Worm (Caenorhabditis elegans): Measurements from ENCODE around the gene nspb-9.

The nspb-9 gene

ce11 chrII:14605026-14605425 is 24.4 kb downstream of the nspb-9 start:
- TF ChIP-seq ceh-13 (GFP tag; optimal IDR thresholded peaks at IDR 0.05) (no peak), F13C5.2 (tag; optimal IDR thresholded peaks at IDR 0.05) (no peak), tbx-37 (GFP tag; conservative IDR thresholded peaks at IDR 0.05) (no peak), tra-4 (tag; optimal IDR thresholded peaks at IDR 0.05) (no peak), flt-1 (GFP tag; IDR thresholded peaks at IDR 0.05) (no peak), aly-1 (tag; optimal IDR thresholded peaks at IDR 0.05) (no peak), hmbx-1 (tag; optimal IDR thresholded peaks at IDR 0.05) (no peak), ama-1 (optimal IDR thresholded peaks at IDR 0.05) (no peak), ets-7 (tag; optimal IDR thresholded peaks at IDR 0.05) (no peak), hmg-4 (GFP tag; optimal IDR thresholded peaks at IDR 0.05) (no peak), pes-1 (GFP tag; IDR thresholded peaks at IDR 0.05) (no peak), sea-1 (GFP tag; conservative IDR thresholded peaks at IDR 0.05) (no peak), hnd-1 (tag; optimal IDR thresholded peaks at IDR 0.05) (no peak), B0310.2 (tag; optimal IDR thresholded peaks at IDR 0.05) (no peak), ceh-36 (tag; optimal IDR thresholded peaks at IDR 0.05) (no peak), scrt-1 (GFP tag; IDR thresholded peaks at IDR 0.05) (no peak), tbx-11 (GFP tag; IDR thresholded peaks at IDR 0.05) (no peak)

- TF ChIP-seq tbx-11 (GFP tag; IDR thresholded peaks at IDR 0.05) (no peak), sea-1 (GFP tag; conservative IDR thresholded peaks at IDR 0.05) (no peak), hnd-1 (tag; optimal IDR thresholded peaks at IDR 0.05) (no peak), ets-7 (tag; optimal IDR thresholded peaks at IDR 0.05) (no peak), B0310.2 (tag; optimal IDR thresholded peaks at IDR 0.05) (no peak), hmbx-1 (tag; optimal IDR thresholded peaks at IDR 0.05) (no peak), tra-4 (tag; optimal IDR thresholded peaks at IDR 0.05) (no peak)
These were observed 24.8 kb downstream of the nspb-9 start, which contains the start of gene F19H8.2 for ce11 chrII:14605479-14605878. F19H8.2 (minus strand) TSS chrII:14605869.

DNA sequence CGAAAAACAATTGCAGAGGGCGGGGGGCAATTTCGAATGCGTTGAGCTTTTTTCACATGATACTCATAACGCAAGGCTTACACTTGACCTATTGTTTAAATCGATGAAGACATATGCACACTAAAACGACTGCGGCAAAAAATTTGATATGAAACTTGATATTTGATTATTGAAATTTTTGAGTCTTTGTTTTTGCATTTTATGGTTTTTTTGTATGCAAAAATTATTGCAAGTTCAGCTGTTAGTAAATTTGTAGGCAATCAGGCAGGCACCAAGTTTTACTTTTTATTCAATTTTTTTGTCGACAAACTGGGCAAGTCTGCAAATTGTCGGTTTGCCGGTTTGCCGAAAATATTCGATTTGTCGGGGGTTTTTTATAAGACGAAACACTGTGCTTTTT is 25.5 kb downstream of the nspb-9 start, which contains the start of gene arl-3:
Gene arl-3, plus strand, starts transcription at position 301 of the 400 bp plus-strand sequence.
- no peak for TF ChIP-seq ceh-13 (GFP tag; optimal IDR thresholded peaks at IDR 0.05)
- no peak for TF ChIP-seq ets-7 (tag; optimal IDR thresholded peaks at IDR 0.05)

- no peak for TF ChIP-seq tra-4 (tag; optimal IDR thresholded peaks at IDR 0.05)
- no peak for TF ChIP-seq pes-1 (GFP tag; IDR thresholded peaks at IDR 0.05)
- no peak for TF ChIP-seq hmbx-1 (tag; optimal IDR thresholded peaks at IDR 0.05)
- no peak for TF ChIP-seq ama-1 (optimal IDR thresholded peaks at IDR 0.05)
- TF ChIP-seq aly-1 (tag; optimal IDR thresholded peaks at IDR 0.05), result no peak
- TF ChIP-seq ceh-36 (tag; optimal IDR thresholded peaks at IDR 0.05), result no peak
- no peak for TF ChIP-seq hmg-4 (GFP tag; optimal IDR thresholded peaks at IDR 0.05)
- no peak for TF ChIP-seq F13C5.2 (tag; optimal IDR thresholded peaks at IDR 0.05)
- no peak for TF ChIP-seq scrt-1 (GFP tag; IDR thresholded peaks at IDR 0.05)
- no peak for TF ChIP-seq flt-1 (GFP tag; IDR thresholded peaks at IDR 0.05)
- TF ChIP-seq hnd-1 (tag; optimal IDR thresholded peaks at IDR 0.05), result no peak
- no peak for TF ChIP-seq ceh-13 (GFP tag; optimal IDR thresholded peaks at IDR 0.05)
- TF ChIP-seq B0310.2 (tag; optimal IDR thresholded peaks at IDR 0.05), result no peak
- no peak for TF ChIP-seq ets-7 (tag; optimal IDR thresholded peaks at IDR 0.05)
- TF ChIP-seq tbx-11 (GFP tag; IDR thresholded peaks at IDR 0.05), result no peak
- no peak for TF ChIP-seq tbx-37 (GFP tag; conservative IDR thresholded peaks at IDR 0.05)
- no peak for TF ChIP-seq sea-1 (GFP tag; conservative IDR thresholded peaks at IDR 0.05)
These were observed 27.8 kb downstream of the nspb-9 start for ce11 chrII:14608508-14608907.

- TF ChIP-seq flt-1 (GFP tag; IDR thresholded peaks at IDR 0.05) (no peak), ceh-13 (GFP tag; optimal IDR thresholded peaks at IDR 0.05) (no peak), B0310.2 (tag; optimal IDR thresholded peaks at IDR 0.05) (no peak), F13C5.2 (tag; optimal IDR thresholded peaks at IDR 0.05) (no peak), aly-1 (tag; optimal IDR thresholded peaks at IDR 0.05) (no peak)
These were observed 28.8 kb downstream of the nspb-9 start for ce11 chrII:14609297-14609937.

- TF ChIP-seq tbx-37 (GFP tag; conservative IDR thresholded peaks at IDR 0.05) (no peak), hnd-1 (tag; optimal IDR thresholded peaks at IDR 0.05) (no peak), hmg-4 (GFP tag; optimal IDR thresholded peaks at IDR 0.05) (no peak), ama-1 (optimal IDR thresholded peaks at IDR 0.05) (no peak), ceh-13 (GFP tag; optimal IDR thresholded peaks at IDR 0.05) (no peak), sea-1 (GFP tag; conservative IDR thresholded peaks at IDR 0.05) (no peak), B0310.2 (tag; optimal IDR thresholded peaks at IDR 0.05) (no peak), ceh-36 (tag; optimal IDR thresholded peaks at IDR 0.05) (no peak), hmbx-1 (tag; optimal IDR thresholded peaks at IDR 0.05) (no peak), ets-7 (tag; optimal IDR thresholded peaks at IDR 0.05) (no peak), pes-1 (GFP tag; IDR thresholded peaks at IDR 0.05) (no peak), tbx-11 (GFP tag; IDR thresholded peaks at IDR 0.05) (no peak), tra-4 (tag; optimal IDR thresholded peaks at IDR 0.05) (no peak), aly-1 (tag; optimal IDR thresholded peaks at IDR 0.05) (no peak), scrt-1 (GFP tag; IDR thresholded peaks at IDR 0.05) (no peak), F13C5.2 (tag; optimal IDR thresholded peaks at IDR 0.05) (no peak)
These were observed 30.0 kb downstream of the nspb-9 start for ce11 chrII:14610492-14611142.

ce11 chrII:14611307-14611706 is 30.6 kb downstream of the nspb-9 start:
- no peak for TF ChIP-seq sea-1 (GFP tag; conservative IDR thresholded peaks at IDR 0.05)
- TF ChIP-seq hmbx-1 (tag; optimal IDR thresholded peaks at IDR 0.05), result no peak
- TF ChIP-seq aly-1 (tag; optimal IDR thresholded peaks at IDR 0.05), result no peak
- no peak for TF ChIP-seq scrt-1 (GFP tag; IDR thresholded peaks at IDR 0.05)
- no peak for TF ChIP-seq ceh-36 (tag; optimal IDR thresholded peaks at IDR 0.05)
- TF ChIP-seq tbx-37 (GFP tag; conservative IDR thresholded peaks at IDR 0.05), result no peak
- no peak for TF ChIP-seq hnd-1 (tag; optimal IDR thresholded peaks at IDR 0.05)
- no peak for TF ChIP-seq tbx-11 (GFP tag; IDR thresholded peaks at IDR 0.05)
- no peak for TF ChIP-seq hmg-4 (GFP tag; optimal IDR thresholded peaks at IDR 0.05)
- no peak for TF ChIP-seq B0310.2 (tag; optimal IDR thresholded peaks at IDR 0.05)
- TF ChIP-seq ceh-13 (GFP tag; optimal IDR thresholded peaks at IDR 0.05), result no peak
- TF ChIP-seq F13C5.2 (tag; optimal IDR thresholded peaks at IDR 0.05), result no peak
- no peak for TF ChIP-seq flt-1 (GFP tag; IDR thresholded peaks at IDR 0.05)

Measured in whole organism, early embryonic.